Worm (Caenorhabditis elegans): ENCODE results near the gene Y39B6A.25.

ce11 chrV:19058086-19058485, 31.8 kb downstream of the Y39B6A.25 start:
- TF ChIP-seq snpc-4 (GFP tag; optimal IDR thresholded peaks at IDR 0.05) (no peak), snpc-4 (tag; optimal IDR thresholded peaks at IDR 0.05) (no peak), nhr-90 (tag; optimal IDR thresholded peaks at IDR 0.05) (no peak), him-1 (tag; optimal IDR thresholded peaks at IDR 0.05) (no peak), unc-62 (GFP tag; optimal IDR thresholded peaks at IDR 0.05) (no peak), madf-6 (GFP tag; IDR thresholded peaks at IDR 0.05) (no peak)

Data from whole organism, young adult.